Worm (Caenorhabditis elegans) whole organism, young adult: ENCODE results near the gene ins-21.

Source experiments
- B0261.1 ChIP-seq: sonication (generic microtip); optimal IDR thresholded peaks from 2 replicates; lab custom pipeline; 2016; ENCODE audit warnings: mild to moderate bottlenecking, missing genetic modification characterization, moderate library complexity, missing compliant biosample characterization
- C06A6.2 ChIP-seq: fragments of 200-800 bp; sonication (Bioruptor generic); conservative IDR thresholded peaks from 2 replicates; pipeline ENCODE4 v1.3.6; 2022; ENCODE audit warnings: missing genetic modification characterization, missing compliant biosample characterization
- F10E7.11 ChIP-seq: sonication (generic microtip); optimal IDR thresholded peaks from 2 replicates; lab custom pipeline; 2017; ENCODE audit warnings: mild to moderate bottlenecking, missing genetic modification characterization, moderate library complexity, missing compliant biosample characterization
- T07F8.4 ChIP-seq: sonication (generic microtip); optimal IDR thresholded peaks from 2 replicates; lab custom pipeline; 2016; ENCODE audit warnings: mild to moderate bottlenecking, missing genetic modification characterization, moderate library complexity, missing compliant biosample characterization
- Y56A3A.18 ChIP-seq: fragments of 200-800 bp; sonication (Bioruptor generic); IDR thresholded peaks from 2 replicates; pipeline ENCODE4 v1.3.6; 2022; ENCODE audit warnings: missing genetic modification reagents, missing genetic modification characterization, missing compliant biosample characterization
- Y95B8A.8 ChIP-seq: fragments of 200-800 bp; sonication (Bioruptor generic); IDR thresholded peaks from 2 replicates; pipeline ENCODE4 v1.3.6; 2022; ENCODE audit warnings: missing genetic modification reagents, missing genetic modification characterization, missing compliant biosample characterization
- aptf-3 ChIP-seq: fragments of 200-800 bp; sonication (Bioruptor generic); IDR thresholded peaks from 2 replicates; pipeline ENCODE4 v1.3.6; 2022; ENCODE audit warnings: missing genetic modification characterization, missing compliant biosample characterization
- atf-7 ChIP-seq: sonication (generic microtip); optimal IDR thresholded peaks from 2 replicates; lab custom pipeline; 2017; ENCODE audit warnings: mild to moderate bottlenecking, missing genetic modification characterization, missing compliant biosample characterization
- attf-3 ChIP-seq: fragments of 200-800 bp; sonication (Bioruptor generic); conservative IDR thresholded peaks from 2 replicates; pipeline ENCODE4 v1.3.6; 2022; ENCODE audit warnings: missing genetic modification reagents, missing genetic modification characterization, missing compliant biosample characterization
- attf-5 ChIP-seq: fragments of 200-800 bp; sonication (Bioruptor generic); optimal IDR thresholded peaks from 2 replicates; lab custom pipeline; 2018; ENCODE audit warnings: mild to moderate bottlenecking, missing genetic modification characterization, missing compliant biosample characterization
- dpl-1 ChIP-seq: fragments of 150-350 bp; optimal IDR thresholded peaks from 2 replicates; lab custom pipeline; 2014; ENCODE audit warnings: missing biosample characterization, missing genetic modification reagents, missing genetic modification characterization
- efl-1 ChIP-seq: fragments of 150-350 bp; optimal IDR thresholded peaks from 2 replicates; lab custom pipeline; 2014; ENCODE audit warnings: missing biosample characterization, missing genetic modification reagents, missing genetic modification characterization
- ekl-4 ChIP-seq: fragments of 200-800 bp; sonication (Bioruptor generic); IDR thresholded peaks from 2 replicates; pipeline ENCODE4 v1.3.6; 2022; ENCODE audit warnings: missing genetic modification reagents, missing genetic modification characterization, missing compliant biosample characterization
- let-526 ChIP-seq: fragments of 200-800 bp; sonication (Bioruptor generic); IDR thresholded peaks from 2 replicates; pipeline ENCODE4 v1.3.6; 2022; ENCODE audit warnings: missing genetic modification reagents, missing genetic modification characterization, missing compliant biosample characterization
- lin-54 ChIP-seq: fragments of 200-800 bp; sonication (Bioruptor generic); optimal IDR thresholded peaks from 2 replicates; lab custom pipeline; 2018; ENCODE audit warnings: mild to moderate bottlenecking, missing genetic modification characterization, missing compliant biosample characterization
- madf-3 ChIP-seq: fragments of 200-800 bp; sonication (Bioruptor generic); IDR thresholded peaks from 2 replicates; pipeline ENCODE4 v1.3.6; 2022; ENCODE audit warnings: missing genetic modification reagents, missing genetic modification characterization, missing compliant biosample characterization
- madf-8 ChIP-seq: fragments of 200-800 bp; sonication (Bioruptor generic); conservative IDR thresholded peaks from 2 replicates; pipeline ENCODE4 v1.3.6; 2022; ENCODE audit warnings: missing genetic modification reagents, missing genetic modification characterization, missing compliant biosample characterization
- mes-4 ChIP-seq: sonication (generic microtip); optimal IDR thresholded peaks from 2 replicates; lab custom pipeline; 2016; ENCODE audit warnings: missing genotype, missing genetic modification characterization, missing compliant biosample characterization
- nfya-1 ChIP-seq: sonication (generic microtip); optimal IDR thresholded peaks from 2 replicates; lab custom pipeline; 2017; ENCODE audit warnings: antibody characterized with exemption, missing compliant biosample characterization, missing genetic modification characterization, borderline replicate concordance; ENCODE audit not compliant: insufficient read depth
- rec-8 ChIP-seq, 2 experiments: sonication (generic microtip); optimal IDR thresholded peaks; 2 replicates each; lab custom pipeline; 2016; ENCODE audit warnings: mild to moderate bottlenecking in 2 of 2, missing genetic modification characterization in 2 of 2, missing genetic modification reagents in 2 of 2, missing genotype in 2 of 2, missing biosample characterization in 1 of 2, missing compliant biosample characterization in 1 of 2, moderate library complexity in 1 of 2
- rpc-1 ChIP-seq, 2 experiments: fragments of 150-350 bp in 1 of 2; sonication (generic microtip) in 1 of 2; optimal IDR thresholded peaks; 2 replicates each; lab custom pipeline; 2014 to 2018; ENCODE audit warnings: missing biosample characterization in 1 of 2, missing genetic modification characterization in 1 of 2, missing genetic modification reagents in 1 of 2, missing genotype in 1 of 2
- ztf-18 ChIP-seq: sonication (generic microtip); optimal IDR thresholded peaks from 2 replicates; lab custom pipeline; 2016; ENCODE audit warnings: missing genotype, mild to moderate bottlenecking, missing genetic modification characterization, missing compliant biosample characterization
- ztf-6 ChIP-seq: fragments of 200-800 bp; sonication (Bioruptor generic); IDR thresholded peaks from 2 replicates; pipeline ENCODE4 v1.3.6; 2022; ENCODE audit warnings: missing genetic modification reagents, missing genetic modification characterization, missing compliant biosample characterization

ins-21 gene

ce11 chrIII:10064140-10064539, 40.6 kb downstream of the ins-21 start, which contains the start of gene ekl-6 (continued):
- TF ChIP-seq C06A6.2 (no peak), Y56A3A.18 (no peak), ekl-4 (GFP tag; lab: Robert Waterston, UW) (no peak), madf-3 (GFP tag; lab: Robert Waterston, UW) (no peak), efl-1 (GFP tag; lab: Kevin White, UChicago) (no peak)

DNA sequence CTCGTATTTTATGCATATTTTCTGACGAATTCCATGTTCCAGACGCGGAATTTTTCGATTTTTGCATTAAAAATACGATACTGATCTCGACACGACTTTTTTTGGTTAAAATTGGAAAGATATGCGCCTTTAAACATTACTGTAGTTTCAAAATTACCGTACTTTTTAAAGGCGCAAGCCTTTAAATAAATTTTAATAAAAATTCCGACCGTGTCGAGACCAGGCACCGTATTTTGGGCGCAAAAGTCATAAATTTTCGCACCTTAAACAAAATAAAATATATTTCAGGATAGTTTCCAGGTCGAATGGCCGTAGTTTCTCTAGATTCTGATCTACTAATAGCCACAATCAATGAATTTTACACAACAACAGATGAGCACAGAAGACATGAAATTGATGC, 45.7 kb downstream of the ins-21 start, which contains the start of gene T16G12.6:
Gene T16G12.6 (plus strand): TSS at position 301 of the 400 bp plus-strand sequence.
- TF ChIP-seq rpc-1 (optimal IDR thresholded peaks at IDR 0.05; lab: Kevin White, UChicago), result no peak
- TF ChIP-seq rpc-1 (tag; optimal IDR thresholded peaks at IDR 0.05; lab: Kevin White, UChicago), result no peak
- TF ChIP-seq aptf-3 (GFP tag; lab: Robert Waterston, UW), result no peak
- no peak for TF ChIP-seq let-526 (GFP tag; lab: Robert Waterston, UW)
- no peak for TF ChIP-seq attf-5 (GFP tag; lab: Kevin White, UChicago)
- TF ChIP-seq Y95B8A.8 (GFP tag; lab: Robert Waterston, UW), result no peak
- no peak for TF ChIP-seq C06A6.2
- TF ChIP-seq attf-3, result no peak
- no peak for TF ChIP-seq atf-7 (tag; lab: Kevin White, UChicago)
- TF ChIP-seq F10E7.11 (tag; lab: Kevin White, UChicago), result no peak
- TF ChIP-seq rec-8 (tag; optimal IDR thresholded peaks at IDR 0.05; lab: Kevin White, UChicago), result no peak
- no peak for TF ChIP-seq B0261.1 (tag; lab: Kevin White, UChicago)
- no peak for TF ChIP-seq nfya-1
- TF ChIP-seq mes-4 (tag; lab: Kevin White, UChicago), result no peak
- TF ChIP-seq T07F8.4 (tag; lab: Kevin White, UChicago), result no peak
- TF ChIP-seq madf-8 (GFP tag; lab: Robert Waterston, UW), result no peak
- no peak for TF ChIP-seq ztf-18 (tag; lab: Kevin White, UChicago)
- no peak for TF ChIP-seq ekl-4 (GFP tag; lab: Robert Waterston, UW)
- TF ChIP-seq lin-54 (GFP tag; lab: Kevin White, UChicago), result no peak
- no peak for TF ChIP-seq dpl-1 (GFP tag; lab: Kevin White, UChicago)
- no peak for TF ChIP-seq ztf-6 (GFP tag; lab: Robert Waterston, UW)
